Worm (Caenorhabditis elegans) whole organism, L1 larva: ENCODE results near the gene F44G4.1.

Source experiments
- C34B4.2 ChIP-seq: sonication (generic microtip); optimal IDR thresholded peaks from 2 replicates; lab custom pipeline; 2017; ENCODE audit warnings: mild to moderate bottlenecking, missing genetic modification characterization, missing compliant biosample characterization
- F16B12.6 ChIP-seq: fragments of 150-350 bp; optimal IDR thresholded peaks from 2 replicates; lab custom pipeline; 2014; ENCODE audit warnings: missing biosample characterization, missing genetic modification characterization
- blmp-1 ChIP-seq: fragments of 150-350 bp; optimal IDR thresholded peaks from 2 replicates; lab custom pipeline; 2014; ENCODE audit warnings: missing biosample characterization, missing genetic modification characterization
- ceh-63 ChIP-seq: fragments of 200-800 bp; sonication (Bioruptor generic); optimal IDR thresholded peaks from 2 replicates; lab custom pipeline; 2018; ENCODE audit warnings: mild to moderate bottlenecking, missing genetic modification characterization, missing compliant biosample characterization
- elt-3 ChIP-seq, 6 experiments: fragments of 150-350 bp in 1 of 6; sonication (generic microtip); optimal IDR thresholded peaks; 2 replicates each; lab custom pipeline; 2017 to 2018; ENCODE audit warnings: missing biosample characterization in 6 of 6, missing genetic modification characterization in 6 of 6, inconsistent platforms in 1 of 6
- fos-1 ChIP-seq: fragments of 150-350 bp; optimal IDR thresholded peaks from 2 replicates; lab custom pipeline; 2014; ENCODE audit warnings: missing biosample characterization, missing genetic modification characterization
- hpl-2 ChIP-seq: fragments of 150-350 bp; optimal IDR thresholded peaks from 2 replicates; lab custom pipeline; 2014; ENCODE audit warnings: missing biosample characterization, missing genetic modification reagents, missing genetic modification characterization
- lin-39 ChIP-seq: fragments of 150-350 bp; optimal IDR thresholded peaks from 2 replicates; lab custom pipeline; 2014; ENCODE audit warnings: missing biosample characterization, missing genetic modification reagents, missing genetic modification characterization
- nhr-11 ChIP-seq: fragments of 150-350 bp; optimal IDR thresholded peaks from 2 replicates; lab custom pipeline; 2014; ENCODE audit warnings: missing biosample characterization, missing genetic modification characterization
- nhr-77 ChIP-seq: fragments of 150-350 bp; optimal IDR thresholded peaks from 2 replicates; lab custom pipeline; 2014; ENCODE audit warnings: missing biosample characterization, missing genetic modification characterization
- pqm-1 ChIP-seq: sonication (generic microtip); optimal IDR thresholded peaks from 3 replicates; lab custom pipeline; 2017; ENCODE audit warnings: missing biosample characterization, missing genetic modification characterization
- skn-1 ChIP-seq: fragments of 150-350 bp; optimal IDR thresholded peaks from 2 replicates; lab custom pipeline; 2014; ENCODE audit warnings: missing biosample characterization, missing genetic modification characterization
- tbx-2 ChIP-seq: sonication (generic microtip); optimal IDR thresholded peaks from 2 replicates; lab custom pipeline; 2016; ENCODE audit warnings: missing genetic modification characterization, missing compliant biosample characterization

ce11 chrII:8997479-8997878 is 3.0 kb downstream of the F44G4.1 start, which contains the start of the genes F44G4.3 and tdp-1:
- TF ChIP-seq F16B12.6 (tag; lab: Kevin White, UChicago) = peak; percentile 84
- no peak for TF ChIP-seq skn-1 (tag; lab: Kevin White, UChicago)
- no peak for TF ChIP-seq nhr-77 (tag; lab: Kevin White, UChicago)
- no peak for TF ChIP-seq pqm-1 (tag; lab: Kevin White, UChicago)
- no peak for TF ChIP-seq lin-39
- no peak for TF ChIP-seq tbx-2 (tag; lab: Kevin White, UChicago)
- TF ChIP-seq ceh-63 (GFP tag; lab: Kevin White, UChicago) = no peak
- TF ChIP-seq nhr-11 (tag; lab: Kevin White, UChicago) = no peak
- no peak for TF ChIP-seq elt-3 (tag; optimal IDR thresholded peaks at IDR 0.05; lab: Kevin White, UChicago)
- no peak for TF ChIP-seq fos-1 (tag; lab: Kevin White, UChicago)
- TF ChIP-seq blmp-1 (tag; lab: Kevin White, UChicago) = no peak
- no peak for TF ChIP-seq C34B4.2 (tag; lab: Kevin White, UChicago)
- TF ChIP-seq hpl-2 (GFP tag; lab: Kevin White, UChicago) = no peak
